Worm (Caenorhabditis elegans) whole organism, late embryonic: Measurements from ENCODE around the gene haao-1.

Experiments used
- C38D4.7 ChIP-seq: fragments of 200-800 bp; sonication (Bioruptor generic); optimal IDR thresholded peaks from 2 replicates; lab custom pipeline; 2018; ENCODE audit warnings: mild to moderate bottlenecking, missing genetic modification characterization, moderate library complexity, missing compliant biosample characterization
- fkh-10 ChIP-seq: fragments of 150-350 bp; optimal IDR thresholded peaks from 2 replicates; lab custom pipeline; 2014; ENCODE audit warnings: missing biosample characterization, missing genetic modification reagents, missing genetic modification characterization
- fkh-6 ChIP-seq: sonication (generic microtip); optimal IDR thresholded peaks from 2 replicates; lab custom pipeline; 2016; ENCODE audit warnings: missing genetic modification characterization, missing compliant biosample characterization
- odd-2 ChIP-seq: sonication (generic microtip); optimal IDR thresholded peaks from 2 replicates; lab custom pipeline; 2017; ENCODE audit warnings: antibody characterized with exemption, mild to moderate bottlenecking, missing genetic modification characterization, missing compliant biosample characterization
- pha-4 ChIP-seq: fragments of 150-350 bp; optimal IDR thresholded peaks from 2 replicates; lab custom pipeline; 2018; ENCODE audit warnings: missing biosample characterization, missing genetic modification reagents, missing genetic modification characterization

DNA sequence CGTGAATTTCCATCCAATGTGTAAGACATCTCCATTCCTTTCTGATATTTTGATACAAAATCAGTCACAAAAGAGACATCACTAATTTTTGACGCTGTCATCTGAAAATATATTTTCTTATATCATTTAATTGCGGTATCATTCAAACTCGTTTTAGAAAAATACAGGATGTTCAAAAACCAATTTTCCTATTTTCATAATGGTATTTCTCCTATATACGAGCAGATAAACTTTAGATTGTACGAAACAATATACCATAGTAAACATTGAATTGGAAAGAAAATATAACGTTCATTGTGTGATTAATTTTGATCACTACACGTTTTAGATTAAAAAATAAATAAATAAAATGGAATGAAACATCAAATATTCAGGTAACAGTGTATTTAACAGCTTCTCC is 36.8 kb downstream of the haao-1 start, which contains the start of gene C50F4.16:
- no peak for TF ChIP-seq fkh-10 (GFP tag; lab: Kevin White, UChicago)
- no peak for TF ChIP-seq pha-4 (tag; lab: Kevin White, UChicago)
- TF ChIP-seq odd-2 (tag; lab: Kevin White, UChicago), result no peak
- no peak for TF ChIP-seq C38D4.7
- TF ChIP-seq fkh-6 (tag; lab: Kevin White, UChicago), result no peak
